Worm (Caenorhabditis elegans) whole organism, L3 larva: ENCODE measurements around the gene F09C6.14.

Source experiments
- ama-1 ChIP-seq: fragments of 150-350 bp; optimal IDR thresholded peaks from 2 replicates; lab custom pipeline; 2018
- elt-3 ChIP-seq, 3 experiments: fragments of 150-350 bp in 1 of 3; sonication (generic microtip) in 2 of 3; optimal IDR thresholded peaks; 2 replicates in 2 of 3; 4 replicates in 1 of 3; lab custom pipeline; 2014 to 2017; ENCODE audit warnings: missing biosample characterization in 3 of 3, missing genetic modification characterization in 3 of 3
- fkh-10 ChIP-seq: sonication (generic microtip); optimal IDR thresholded peaks from 2 replicates; lab custom pipeline; 2017; ENCODE audit warnings: missing biosample characterization, missing genetic modification reagents, missing genetic modification characterization
- fos-1 ChIP-seq: fragments of 150-350 bp; optimal IDR thresholded peaks from 2 replicates; lab custom pipeline; 2014; ENCODE audit warnings: missing biosample characterization, missing genetic modification characterization
- lin-39 ChIP-seq: fragments of 150-350 bp; optimal IDR thresholded peaks from 2 replicates; lab custom pipeline; 2018; ENCODE audit warnings: missing biosample characterization, missing genetic modification reagents, missing genetic modification characterization
- mml-1 ChIP-seq: fragments of 150-350 bp; sonication (generic microtip); optimal IDR thresholded peaks from 3 replicates; lab custom pipeline; 2014; ENCODE audit warnings: missing biosample characterization, missing genetic modification characterization
- nhr-12 ChIP-seq: fragments of 150-350 bp; optimal IDR thresholded peaks from 2 replicates; lab custom pipeline; 2014; ENCODE audit warnings: missing biosample characterization, missing genetic modification characterization
- nhr-25 ChIP-seq: sonication (generic microtip); optimal IDR thresholded peaks from 2 replicates; lab custom pipeline; 2017; ENCODE audit warnings: missing biosample characterization, missing genetic modification characterization
- unc-62 ChIP-seq: fragments of 150-350 bp; sonication (generic microtip); optimal IDR thresholded peaks from 4 replicates; lab custom pipeline; 2014; ENCODE audit warnings: missing biosample characterization, missing genetic modification reagents, missing genetic modification characterization
- ztf-11 ChIP-seq: fragments of 150-350 bp; optimal IDR thresholded peaks from 2 replicates; lab custom pipeline; 2014; ENCODE audit warnings: missing biosample characterization, missing genetic modification characterization

DNA sequence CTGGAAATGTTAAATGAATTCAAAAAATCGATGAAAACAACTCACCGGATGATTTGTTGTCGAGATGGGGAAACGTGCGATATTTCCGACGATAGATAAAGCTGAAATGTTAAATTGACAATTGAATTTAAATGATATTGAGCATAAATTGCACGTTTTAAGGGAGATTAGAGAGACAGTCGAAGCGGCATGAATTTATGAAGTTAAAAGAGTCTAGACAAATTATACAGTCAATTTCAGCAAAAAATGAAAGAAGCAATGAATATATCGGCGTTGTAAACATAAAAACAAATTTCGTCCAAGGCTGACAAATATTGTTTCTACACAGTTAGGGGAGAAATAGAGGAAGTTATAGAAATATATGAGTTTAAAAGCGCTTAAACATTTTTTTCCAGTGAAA, 46.6 kb downstream of the F09C6.14 start, which contains the start of gene Y102A5C.36:
- TF ChIP-seq mml-1: no peak
- TF ChIP-seq fkh-10 (GFP tag; lab: Kevin White, UChicago): no peak
- TF ChIP-seq ztf-11 (tag; lab: Kevin White, UChicago): no peak
- no peak for TF ChIP-seq fos-1 (tag; lab: Kevin White, UChicago)
- no peak for TF ChIP-seq nhr-12
- no peak for TF ChIP-seq elt-3 (tag; optimal IDR thresholded peaks at IDR 0.05; lab: Kevin White, UChicago)
- no peak for TF ChIP-seq nhr-25 (tag; lab: Kevin White, UChicago)
- no peak for TF ChIP-seq lin-39 (tag; lab: Kevin White, UChicago)
- TF ChIP-seq unc-62 (GFP tag; lab: Kevin White, UChicago): no peak
- no peak for TF ChIP-seq ama-1
